Worm (Caenorhabditis elegans) whole organism, late embryonic: Measurements from ENCODE around the gene ttm-2.

Experiments
- ama-1 ChIP-seq: fragments of 150-350 bp; optimal IDR thresholded peaks from 2 replicates; lab custom pipeline; 2014
- che-1 ChIP-seq: sonication (generic microtip); optimal IDR thresholded peaks from 2 replicates; lab custom pipeline; 2016; ENCODE audit warnings: mild to moderate bottlenecking, missing genetic modification characterization, missing compliant biosample characterization
- odd-2 ChIP-seq: sonication (generic microtip); optimal IDR thresholded peaks from 2 replicates; lab custom pipeline; 2017; ENCODE audit warnings: antibody characterized with exemption, mild to moderate bottlenecking, missing genetic modification characterization, missing compliant biosample characterization
- pag-3 ChIP-seq: sonication (generic microtip); optimal IDR thresholded peaks from 2 replicates; lab custom pipeline; 2016; ENCODE audit warnings: missing compliant biosample characterization, missing genetic modification characterization, borderline replicate concordance
- rnt-1 ChIP-seq: sonication (generic microtip); optimal IDR thresholded peaks from 2 replicates; lab custom pipeline; 2016; ENCODE audit warnings: missing genetic modification characterization, missing compliant biosample characterization
- sox-4 ChIP-seq: sonication (generic microtip); optimal IDR thresholded peaks from 2 replicates; lab custom pipeline; 2017; ENCODE audit warnings: mild to moderate bottlenecking, missing genetic modification characterization, inconsistent platforms, missing compliant biosample characterization
- unc-86 ChIP-seq: sonication (generic microtip); optimal IDR thresholded peaks from 2 replicates; lab custom pipeline; 2016; ENCODE audit warnings: missing genetic modification characterization, missing compliant biosample characterization

ce11 chrII:4793320-4793719, 27.1 kb upstream of the ttm-2 start:
- TF ChIP-seq che-1 (no peak), odd-2 (no peak), unc-86 (tag; lab: Kevin White, UChicago) (no peak), sox-4 (tag; lab: Kevin White, UChicago) (no peak), rnt-1 (tag; lab: Kevin White, UChicago) (no peak), ama-1 (lab: Kevin White, UChicago) (no peak), pag-3 (tag; lab: Kevin White, UChicago) (no peak)
